Fruit fly (Drosophila melanogaster): Measurements from ENCODE around the gene CG42693.

Gene CG42693

DNA sequence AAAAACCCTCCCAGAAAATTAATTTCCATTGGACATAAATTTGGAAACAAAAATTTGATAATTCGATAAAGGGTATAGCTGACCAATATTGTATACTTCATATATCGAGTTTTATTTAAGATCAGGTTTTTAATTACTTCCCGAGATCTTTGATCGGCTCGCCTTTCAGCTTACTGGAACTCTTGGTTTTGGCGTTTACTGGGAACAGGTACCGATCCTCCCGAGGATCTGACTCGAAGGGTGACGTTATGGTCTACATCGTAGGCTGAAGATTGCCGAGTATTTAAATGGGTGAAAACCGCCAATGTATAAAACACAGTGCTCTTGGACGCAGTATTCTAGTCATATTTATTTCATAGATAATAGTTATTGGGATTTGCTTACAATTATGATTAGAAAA, at the start of gene CG42693:
Gene CG42693 (minus strand): TSS at position 101 of the 400 bp plus-strand sequence.
- TF ChIP-seq CG17801 (GFP tag; optimal IDR thresholded peaks at IDR 0.05; ENCODE audit: partially characterized antibody): no peak

DNA sequence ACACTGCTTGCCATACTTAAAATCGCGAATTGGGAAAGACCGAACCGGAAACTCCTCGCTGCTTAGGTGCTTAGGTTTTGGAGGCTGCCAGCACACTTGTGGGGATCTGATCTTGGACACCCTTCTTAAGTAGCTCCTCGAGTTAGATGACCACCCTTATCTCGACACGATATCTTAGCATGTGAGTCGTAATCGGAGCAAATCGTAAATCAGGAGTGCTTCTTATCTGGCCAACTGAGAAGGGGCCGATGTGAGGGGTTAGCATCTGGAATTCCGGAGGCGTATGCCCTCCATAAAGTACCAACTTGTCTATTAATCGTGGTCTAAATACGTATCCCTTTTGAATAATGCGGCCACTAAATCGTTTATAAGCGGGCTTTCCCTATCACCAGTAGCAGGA, 46.5 kb upstream of the CG42693 start, which contains the start of gene salt:
Gene salt (minus strand): TSS at position 101 of the 400 bp plus-strand sequence.
- no peak for TF ChIP-seq CG17801 (GFP tag; optimal IDR thresholded peaks at IDR 0.05; ENCODE audit: partially characterized antibody)

DNA sequence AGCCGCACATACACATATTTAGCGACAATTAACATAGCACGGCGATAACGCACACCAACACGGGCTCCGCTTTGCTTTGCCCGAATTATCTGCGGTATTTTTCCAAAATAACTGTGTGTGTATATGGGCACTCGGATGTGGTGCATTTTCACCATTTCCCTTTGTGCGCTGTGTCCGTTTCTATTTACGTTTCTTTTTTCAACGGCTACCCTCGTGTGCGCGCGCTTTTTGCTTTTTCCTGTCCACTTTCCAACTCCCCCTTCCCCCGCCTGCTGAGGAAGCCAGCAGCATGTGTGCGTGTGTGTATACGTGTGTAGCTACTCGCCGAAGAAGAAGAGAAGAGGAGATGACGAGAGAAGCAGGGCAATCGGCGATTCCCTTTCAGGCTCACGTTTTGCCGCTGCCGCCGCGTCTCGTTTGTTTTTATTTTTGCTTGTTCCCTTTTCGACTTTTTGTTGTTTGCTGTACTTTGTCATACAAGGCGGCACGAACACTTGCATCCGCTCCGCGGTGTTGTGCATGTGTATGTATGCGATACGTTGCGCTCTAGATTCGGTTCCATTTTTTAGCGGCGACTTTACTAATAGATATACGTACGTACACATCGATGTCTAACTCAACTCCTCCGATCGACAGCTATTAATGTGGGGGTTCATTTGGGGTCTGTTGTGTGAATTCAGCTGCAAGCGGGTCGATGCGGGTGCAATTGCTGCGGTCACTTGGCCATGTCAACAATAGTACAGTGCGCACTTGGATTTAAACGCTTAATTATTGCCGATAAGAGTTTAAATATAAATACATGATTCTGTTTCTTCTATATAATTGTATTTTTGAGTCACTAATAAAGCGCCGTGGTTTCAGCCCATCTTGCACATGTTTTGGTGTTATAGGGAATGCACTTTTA, 40.2 kb upstream of the CG42693 start:
- TF ChIP-seq CG17801 (GFP tag; optimal IDR thresholded peaks at IDR 0.05; ENCODE audit: partially characterized antibody): peak; percentile 8

DNA sequence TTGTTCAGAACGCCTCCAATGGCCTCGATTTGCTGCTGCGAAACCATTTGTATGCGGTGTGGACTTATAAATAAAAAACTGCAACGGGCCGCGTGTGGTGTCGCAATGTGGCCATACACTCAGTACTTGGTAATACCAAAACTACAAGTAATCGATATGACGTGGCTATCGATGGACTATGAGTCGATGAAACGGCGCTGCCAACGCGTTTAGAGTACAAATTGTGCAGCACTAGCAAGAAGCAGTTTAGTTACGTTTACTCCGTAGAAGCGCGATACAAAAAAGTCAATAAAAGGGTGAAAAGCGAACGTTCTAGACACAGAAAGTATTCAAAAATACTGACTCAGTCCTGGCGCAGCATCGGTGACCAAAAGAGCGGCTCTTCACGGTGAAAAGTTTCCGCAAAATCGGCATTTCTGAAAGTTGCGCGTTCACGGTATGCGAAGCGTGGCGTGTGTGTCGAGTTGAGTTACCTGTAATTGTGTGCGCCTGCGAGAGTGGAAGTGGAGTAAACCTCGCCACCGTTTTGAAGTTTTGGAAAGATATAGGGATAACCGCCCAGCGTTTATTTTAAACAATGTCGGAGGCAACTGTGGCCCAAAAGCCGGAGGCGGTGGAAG, 39.4 kb upstream of the CG42693 start, which contains the start of the genes nero and CG1910:
Gene nero (minus strand): TSS at position 130 of the 620 bp plus-strand sequence.
Gene CG1910 (plus strand): TSS at position 215 of the 620 bp plus-strand sequence.
- peak; percentile 50 for TF ChIP-seq CG17801 (GFP tag; optimal IDR thresholded peaks at IDR 0.05; ENCODE audit: partially characterized antibody)

DNA sequence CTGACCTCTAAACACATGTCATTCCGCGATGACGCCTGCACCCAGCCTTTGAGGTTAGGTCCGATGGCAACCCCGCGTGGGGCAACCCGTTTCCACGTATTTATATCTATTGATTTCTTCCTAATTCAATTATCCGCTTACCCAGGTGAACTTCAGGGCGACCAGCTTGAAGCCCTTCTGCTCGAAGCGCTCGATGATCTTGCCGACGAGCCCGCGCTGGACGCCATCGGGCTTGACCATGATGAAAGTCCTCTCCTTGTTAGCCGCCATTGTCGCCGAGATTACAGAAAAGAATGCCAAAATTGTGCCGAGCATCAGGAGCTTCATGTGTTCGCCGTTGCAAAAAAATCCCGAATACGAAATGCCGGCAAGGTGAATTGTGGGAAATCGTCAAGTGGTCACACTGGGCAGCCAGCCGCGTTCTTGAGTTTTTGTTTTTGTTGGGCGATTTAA, 37.5 kb upstream of the CG42693 start, which contains the start of gene awd:
Gene awd (minus strand): TSS at position 449 of the 453 bp plus-strand sequence.
- peak; percentile 64 for TF ChIP-seq CG17801 (GFP tag; optimal IDR thresholded peaks at IDR 0.05; ENCODE audit: partially characterized antibody)

DNA sequence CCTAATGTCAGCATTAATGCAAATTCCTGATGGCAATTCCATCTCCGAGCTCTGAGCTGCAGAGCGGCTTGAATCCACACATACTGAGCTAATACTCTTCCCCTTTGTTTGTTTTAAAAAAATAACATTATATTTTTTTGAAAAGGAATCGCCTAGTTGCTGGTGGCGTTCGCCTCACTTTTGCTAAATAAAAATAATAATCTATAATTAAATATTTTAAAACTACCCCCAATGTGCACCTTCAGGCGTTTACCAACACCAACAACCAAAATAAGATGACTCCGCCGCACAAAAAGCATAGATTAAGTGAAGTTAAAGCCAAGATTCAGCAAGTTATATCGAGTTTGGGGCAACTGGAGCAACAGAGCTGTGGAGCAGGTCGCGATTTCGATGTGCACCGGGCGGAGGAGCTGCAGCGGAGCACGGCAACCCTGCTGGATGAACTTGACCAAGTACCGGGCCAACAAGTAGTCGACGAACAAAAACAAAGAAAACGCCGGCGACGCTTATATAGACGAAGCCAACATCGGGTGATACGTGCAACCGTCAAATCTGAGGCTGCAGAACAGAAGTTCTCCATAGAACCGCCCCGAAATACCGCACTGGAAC, 36.0 kb upstream of the CG42693 start, which contains the start of gene CG1896:
Gene CG1896 (plus strand): TSS at position 239 of the 609 bp plus-strand sequence.
- peak; percentile 48 for TF ChIP-seq CG17801 (GFP tag; optimal IDR thresholded peaks at IDR 0.05; ENCODE audit: partially characterized antibody)

DNA sequence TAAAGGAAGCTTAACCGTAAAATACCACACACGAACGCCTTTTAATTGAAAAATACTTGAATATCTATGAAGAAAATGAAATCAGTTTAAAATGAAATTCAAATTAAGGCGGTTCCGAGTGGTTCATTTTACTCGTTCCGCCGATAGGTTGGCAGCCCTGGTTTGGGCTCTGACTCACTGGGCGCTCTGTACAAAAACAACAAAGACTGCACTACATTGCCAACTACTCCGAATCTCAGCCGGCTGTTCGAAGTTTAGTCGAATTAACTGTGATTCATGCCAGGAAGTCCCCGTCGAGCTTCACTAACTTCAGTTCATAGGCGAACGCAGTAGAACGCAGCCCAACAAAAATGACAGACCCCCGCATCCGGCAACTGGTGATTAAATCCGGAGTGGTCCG, 35.1 kb upstream of the CG42693 start, which contains the start of gene Tbca:
Gene Tbca (plus strand): TSS at position 212 of the 400 bp plus-strand sequence.
- peak; percentile 34 for TF ChIP-seq CG17801 (GFP tag; optimal IDR thresholded peaks at IDR 0.05; ENCODE audit: partially characterized antibody)

DNA sequence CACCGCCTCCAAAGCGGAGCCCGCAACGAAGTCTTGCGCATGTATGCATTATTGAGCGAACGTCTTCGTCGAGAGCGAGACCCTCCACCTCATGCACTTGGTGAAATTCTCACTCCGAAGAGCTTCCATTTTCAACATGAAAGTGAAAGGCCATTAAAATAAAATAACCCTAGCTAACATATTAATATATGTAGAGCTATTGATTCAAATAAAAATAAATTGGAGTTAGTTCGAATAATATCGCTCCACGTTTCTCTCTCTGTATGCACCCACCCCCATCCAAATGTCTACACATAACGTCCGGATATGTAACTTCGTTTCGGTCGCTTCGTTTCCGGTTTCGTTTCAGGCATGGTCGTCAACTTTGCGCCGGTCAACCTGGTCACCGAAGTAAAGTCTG, 33.1 kb upstream of the CG42693 start:
- TF ChIP-seq CG17801 (GFP tag; optimal IDR thresholded peaks at IDR 0.05; ENCODE audit: partially characterized antibody): no peak

DNA sequence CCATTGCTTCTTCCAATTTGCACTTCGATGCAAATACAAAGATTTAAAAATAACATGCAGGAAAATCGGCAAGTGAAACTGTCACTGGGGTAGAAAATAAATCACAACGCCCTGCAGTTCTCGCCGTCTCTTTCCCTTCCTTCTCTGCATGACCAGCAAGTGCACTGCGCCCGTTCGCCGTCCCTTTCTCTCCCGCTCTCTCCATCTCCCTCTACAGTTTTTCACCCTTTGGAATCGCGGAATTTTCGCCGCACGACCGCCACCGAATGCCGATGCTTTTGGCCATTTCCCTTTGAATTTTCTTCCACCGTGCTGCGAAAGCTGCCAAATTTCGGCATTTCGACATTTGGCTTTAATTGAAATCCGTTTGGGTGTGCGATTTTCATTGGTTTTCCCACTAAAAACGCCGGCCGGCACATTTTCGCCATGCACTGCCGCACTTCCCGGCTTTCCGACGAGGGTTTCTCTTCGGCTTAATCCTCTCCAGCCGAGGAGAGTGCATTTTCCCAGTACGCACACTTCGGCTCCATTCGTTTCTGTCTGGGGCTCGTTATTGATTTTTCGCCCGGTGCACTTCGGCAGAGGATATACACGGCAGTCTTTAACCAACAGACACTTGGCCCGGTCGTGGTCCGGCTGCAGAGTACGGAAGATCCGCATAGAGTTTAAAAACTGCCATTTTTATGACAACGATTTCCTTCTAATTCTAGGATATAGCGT, 31.1 kb upstream of the CG42693 start:
- no peak for TF ChIP-seq CG17801 (GFP tag; optimal IDR thresholded peaks at IDR 0.05; ENCODE audit: partially characterized antibody)

DNA sequence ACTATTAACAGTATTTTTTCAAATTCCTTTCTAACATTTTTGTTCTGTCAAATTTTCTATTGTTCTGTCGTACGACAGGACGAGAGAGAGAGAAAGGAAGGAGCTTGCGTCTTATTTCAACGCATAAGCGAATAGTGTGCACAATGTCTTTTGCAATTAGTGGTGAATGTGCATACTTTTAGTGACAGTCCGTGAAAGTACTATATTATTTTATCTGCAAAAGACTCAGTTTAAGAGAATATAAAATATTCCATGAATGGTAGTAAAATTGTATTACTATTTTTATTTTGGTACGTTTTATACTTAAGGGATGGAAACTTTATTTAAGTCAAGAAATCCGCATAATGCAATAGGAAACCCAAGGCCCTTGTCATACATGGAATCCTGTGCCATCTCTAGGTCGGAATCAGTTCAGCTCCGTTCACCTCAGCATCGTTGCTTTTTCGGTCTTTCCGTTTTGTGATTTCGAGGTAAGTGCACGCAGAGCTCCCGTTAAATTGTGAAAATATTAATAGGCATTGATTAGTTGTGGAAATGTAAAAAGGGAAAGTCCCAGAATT, 30.0 kb upstream of the CG42693 start, which contains the start of gene eEF1alpha2:
Gene eEF1alpha2 (plus strand): TSS at position 409 of the 560 bp plus-strand sequence.
- TF ChIP-seq CG17801 (GFP tag; optimal IDR thresholded peaks at IDR 0.05; ENCODE audit: partially characterized antibody): no peak

DNA sequence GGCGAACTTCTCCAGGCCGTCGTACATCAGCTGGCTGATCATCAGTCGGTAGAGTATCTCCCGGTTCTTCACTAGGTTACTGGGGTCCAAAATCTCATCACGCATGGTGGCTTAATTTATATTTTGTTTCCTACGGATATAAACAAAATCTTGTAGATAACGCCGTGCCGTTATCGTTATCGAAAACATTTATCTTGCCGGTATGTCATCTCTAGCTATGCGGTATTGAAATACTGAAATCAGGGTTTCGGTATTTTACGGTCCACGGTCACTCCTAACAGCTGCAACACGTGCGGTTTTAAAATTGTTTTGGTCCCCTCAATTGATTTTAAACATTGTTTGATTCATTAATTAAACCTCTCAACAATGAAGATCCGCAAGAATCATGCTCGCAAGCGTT, 28.6 kb upstream of the CG42693 start, which contains the start of the genes CstF50 and CG11563:
Gene CstF50 (minus strand): TSS at position 188 of the 400 bp plus-strand sequence.
Gene CG11563 (plus strand): TSS at position 260 of the 400 bp plus-strand sequence.
- peak; percentile 29 for TF ChIP-seq CG17801 (GFP tag; optimal IDR thresholded peaks at IDR 0.05; ENCODE audit: partially characterized antibody)

DNA sequence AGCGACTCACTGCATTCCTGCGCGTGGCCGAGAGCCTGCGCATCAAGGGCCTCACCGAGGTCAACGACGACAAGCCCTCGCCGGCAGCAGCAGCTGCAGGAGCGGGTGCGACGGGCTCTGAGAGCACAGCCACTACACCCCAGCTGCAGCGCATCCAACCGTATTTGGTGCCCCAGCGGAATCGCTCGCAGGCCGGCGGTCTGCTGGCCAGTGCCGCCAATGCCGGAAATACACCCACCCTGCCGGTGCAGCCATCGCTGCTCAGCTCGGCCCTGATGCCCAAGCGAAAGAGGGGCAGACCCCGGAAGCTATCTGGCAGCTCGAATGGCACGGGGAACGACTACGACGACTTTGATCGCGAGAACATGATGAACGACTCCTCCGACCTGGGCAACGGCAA, 19.6 kb upstream of the CG42693 start:
- TF ChIP-seq CG17801 (GFP tag; optimal IDR thresholded peaks at IDR 0.05; ENCODE audit: partially characterized antibody): no peak

DNA sequence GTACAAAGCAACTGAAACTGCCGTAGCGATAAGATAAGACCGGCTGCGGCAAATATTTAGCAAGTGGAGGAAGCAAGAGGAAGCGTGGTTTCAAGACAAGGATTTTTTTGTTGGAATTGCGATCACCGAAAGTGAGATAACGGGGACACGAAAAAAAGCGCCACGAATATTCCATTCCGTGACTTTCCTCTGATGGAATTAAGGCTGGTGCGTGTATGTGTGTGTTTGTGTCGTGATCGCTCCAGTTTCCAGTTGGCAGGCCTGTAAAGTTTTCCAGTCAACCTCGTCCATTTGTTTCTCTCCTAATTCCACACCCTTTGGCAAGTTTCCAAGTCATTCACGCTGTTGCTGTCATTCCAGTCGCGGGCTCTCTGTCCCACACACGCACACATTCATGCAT, 18.1 kb upstream of the CG42693 start:
- no peak for TF ChIP-seq CG17801 (GFP tag; optimal IDR thresholded peaks at IDR 0.05; ENCODE audit: partially characterized antibody)

All from ovary, adult (tissue).